Fruit fly (Drosophila melanogaster): ENCODE measurements around the gene Pgant5.

DNA sequence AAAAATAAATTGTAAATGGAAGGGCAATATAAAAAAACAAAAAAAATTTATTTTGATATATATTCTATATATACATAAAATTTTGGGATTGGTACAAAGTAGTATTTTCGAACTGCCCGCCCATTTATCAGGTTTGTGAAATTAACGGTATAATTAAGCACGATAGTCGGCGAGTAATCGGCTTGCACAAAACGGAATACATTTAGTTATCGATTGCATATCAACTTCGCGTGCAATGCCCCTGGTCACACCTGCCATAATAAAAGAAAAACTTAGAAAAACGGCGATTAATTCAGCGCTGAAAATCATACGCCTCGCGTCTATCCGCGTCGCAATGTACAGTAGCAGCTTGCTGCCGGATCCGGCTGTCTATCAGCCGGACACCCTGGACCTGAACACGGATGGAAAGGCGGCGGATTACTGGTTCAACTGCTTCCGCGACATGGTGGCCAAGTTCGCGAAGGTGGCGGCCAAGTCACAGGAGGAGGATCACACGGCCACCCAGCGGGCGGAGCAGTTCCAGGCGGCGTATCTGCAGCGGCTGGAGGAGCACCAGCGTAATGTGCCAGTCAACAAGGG lies 469 bp upstream of the Pgant5 start, which contains the start of gene CG5828:
- TF ChIP-seq CG31441 (GFP tag; IDR thresholded peaks at IDR 0.05) (peak; percentile 15; the same call in 1 of the 2 replicates), ERR (GFP tag; optimal IDR thresholded peaks at IDR 0.05) (no peak)
